Fruit fly (Drosophila melanogaster) ovary, adult (tissue): ENCODE data around the gene RpL34b.
A peak's percentile ranks its signal among the peaks of the same experiment; 100 is the strongest.

ENCODE experiments used
- CG17801 ChIP-seq: fragments of 200-800 bp; optimal IDR thresholded peaks from 2 replicates; lab custom pipeline; 2019; ENCODE audit warnings: missing biosample characterization, mild to moderate bottlenecking, missing genetic modification characterization, moderate library complexity; ENCODE audit not compliant: partially characterized antibody

Gene RpL34b

dm6 chr3R:9427328-9427727 is 26.3 kb upstream of the RpL34b start:
- TF ChIP-seq CG17801 (GFP tag; lab: Kevin White, UChicago) = no peak

dm6 chr3R:9424061-9424665 is 23.1 kb upstream of the RpL34b start:
- no peak for TF ChIP-seq CG17801 (GFP tag; lab: Kevin White, UChicago)

DNA sequence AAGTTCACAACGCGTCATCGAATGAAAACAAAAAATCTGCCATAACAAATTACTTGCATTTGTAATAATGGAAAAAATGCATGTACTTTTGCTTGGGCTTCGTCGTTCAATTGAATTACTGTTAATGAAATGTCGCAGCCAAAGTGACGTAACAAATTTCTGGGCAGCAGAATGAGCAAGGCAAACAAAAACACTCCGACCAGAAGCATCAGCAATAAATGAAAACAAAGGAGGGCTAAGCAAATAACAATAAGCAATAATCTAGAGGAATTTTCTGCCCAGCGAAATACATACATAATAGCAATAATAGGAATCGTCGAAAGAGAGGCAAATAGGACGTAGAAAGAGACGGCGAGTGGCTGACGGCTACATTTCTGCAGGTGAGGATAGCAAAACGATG is 21.3 kb upstream of the RpL34b start:
- peak; percentile 21 for TF ChIP-seq CG17801 (GFP tag; lab: Kevin White, UChicago)

dm6 chr3R:9420439-9421234 is 19.6 kb upstream of the RpL34b start:
- TF ChIP-seq CG17801 (GFP tag; lab: Kevin White, UChicago) = no peak

DNA sequence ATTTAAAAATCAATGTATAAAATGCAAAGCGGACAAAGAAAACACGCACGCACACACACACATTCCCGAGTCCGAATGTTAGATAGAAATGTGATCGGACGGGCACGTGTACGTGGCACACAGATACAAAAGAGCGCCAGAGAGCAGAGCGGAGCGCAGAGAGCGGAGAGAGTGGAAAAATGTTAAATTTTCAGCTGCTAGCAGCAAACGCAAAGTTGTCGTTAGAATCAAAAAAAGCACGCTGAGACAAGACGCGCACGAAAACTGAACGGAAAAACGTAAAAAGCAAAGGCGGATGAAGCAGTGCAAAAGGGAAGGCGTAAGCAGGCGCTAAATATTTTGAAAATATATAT is 18.2 kb upstream of the RpL34b start:
- peak; percentile 40 for TF ChIP-seq CG17801 (GFP tag; lab: Kevin White, UChicago)

- TF ChIP-seq CG17801 (GFP tag; lab: Kevin White, UChicago) = no peak
Observed at dm6 chr3R:9418373-9419299, 17.6 kb upstream of the RpL34b start.

- TF ChIP-seq CG17801 (GFP tag; lab: Kevin White, UChicago) = peak; percentile 53
Observed at dm6 chr3R:9417577-9418334, 16.7 kb upstream of the RpL34b start, which contains the start of gene ps. Gene ps (plus strand): TSS chr3R:9417940.

dm6 chr3R:9416951-9417350 is 15.9 kb upstream of the RpL34b start:
- TF ChIP-seq CG17801 (GFP tag; lab: Kevin White, UChicago) = no peak

dm6 chr3R:9411928-9412640 is 11.1 kb upstream of the RpL34b start, which contains the start of the genes Task7 and alpha-Man-IIa:
Gene Task7 (minus strand): TSS chr3R:9412293.
Gene alpha-Man-IIa (plus strand): TSS chr3R:9412548.
- TF ChIP-seq CG17801 (GFP tag; lab: Kevin White, UChicago) = peak; percentile 17

DNA sequence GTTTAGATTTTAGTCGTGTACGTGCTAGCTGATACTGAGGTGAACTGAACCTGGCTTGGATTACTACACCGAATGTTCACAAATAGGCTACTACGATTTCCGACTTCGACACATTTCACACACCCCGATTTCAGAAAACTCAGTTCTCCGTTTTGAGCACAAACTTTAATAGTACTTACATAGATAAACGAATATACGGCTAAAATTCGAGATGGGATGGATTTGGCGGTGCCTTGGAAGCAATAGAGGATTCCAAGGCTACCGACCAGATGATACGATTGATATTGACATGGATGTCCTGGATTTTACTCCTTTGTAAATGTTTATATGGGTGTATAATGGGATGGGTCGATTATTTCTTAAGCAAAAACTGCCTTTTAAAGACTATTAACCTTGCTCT is 9.2 kb upstream of the RpL34b start, which contains the start of gene betaTub85D:
Gene betaTub85D (minus strand): TSS at position 101 of the 400 bp plus-strand sequence.
- TF ChIP-seq CG17801 (GFP tag; lab: Kevin White, UChicago) = no peak

- no peak for TF ChIP-seq CG17801 (GFP tag; lab: Kevin White, UChicago)
Observed at dm6 chr3R:9408069-9408468, 7.0 kb upstream of the RpL34b start, which contains the start of gene CG44261. Gene CG44261 (minus strand): TSS chr3R:9408169.

DNA sequence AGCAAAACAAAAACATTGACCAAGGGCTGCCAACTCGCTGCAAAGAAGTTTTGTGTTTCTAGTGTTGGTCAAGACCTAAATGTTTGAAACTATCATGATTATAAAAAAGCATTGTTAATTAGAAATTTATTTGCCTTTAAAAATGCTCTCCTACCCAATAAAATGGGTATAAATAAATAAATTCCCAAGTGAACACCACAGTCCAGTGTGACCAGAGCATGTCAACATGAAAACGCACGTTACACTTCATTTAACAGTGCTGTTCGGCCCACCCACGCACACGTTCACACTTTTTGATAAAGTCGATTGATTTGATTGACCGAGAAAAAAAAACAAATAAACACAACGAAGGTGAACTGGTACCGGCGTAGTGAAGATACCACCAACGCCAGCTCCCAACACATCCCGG is 3.1 kb upstream of the RpL34b start, which contains the start of the genes CG9356, BBIP1 and CG8135:
Gene CG9356 (minus strand): TSS at position 166 of the 409 bp plus-strand sequence.
Gene BBIP1 (plus strand): TSS at position 282 of the 409 bp plus-strand sequence.
Gene CG8135 (plus strand): TSS at position 282 of the 409 bp plus-strand sequence.
- TF ChIP-seq CG17801 (GFP tag; lab: Kevin White, UChicago) = peak; percentile 79

- peak; percentile 88 for TF ChIP-seq CG17801 (GFP tag; lab: Kevin White, UChicago)
Observed at dm6 chr3R:9399951-9400392, 1.1 kb downstream of the RpL34b start, which contains the start of gene CG34117. Gene CG34117 (minus strand): TSS chr3R:9400053.
